Worm (Caenorhabditis elegans) whole organism, L1 larva: Measurements from ENCODE around the gene rgs-1.

Experiments
- Y116A8C.19 ChIP-seq: sonication (generic microtip); optimal IDR thresholded peaks from 2 replicates; lab custom pipeline; 2016; ENCODE audit warnings: missing compliant biosample characterization, missing genetic modification characterization, borderline replicate concordance
- aly-2 ChIP-seq: fragments of 150-350 bp; optimal IDR thresholded peaks from 2 replicates; lab custom pipeline; 2014; ENCODE audit warnings: missing biosample characterization, missing genetic modification characterization
- ceh-90 ChIP-seq: sonication (generic microtip); optimal IDR thresholded peaks from 2 replicates; lab custom pipeline; 2016; ENCODE audit warnings: missing genetic modification characterization, missing compliant biosample characterization
- fkh-4 ChIP-seq: sonication (generic microtip); optimal IDR thresholded peaks from 2 replicates; lab custom pipeline; 2016; ENCODE audit warnings: missing compliant biosample characterization, missing genetic modification characterization, borderline replicate concordance
- lin-15B ChIP-seq: fragments of 150-350 bp; sonication (generic microtip); optimal IDR thresholded peaks from 3 replicates; lab custom pipeline; 2014; ENCODE audit warnings: missing biosample characterization, missing genetic modification characterization
- lsy-2 ChIP-seq, 2 experiments: fragments of 150-350 bp; optimal IDR thresholded peaks; 2 replicates each; lab custom pipeline; 2014; ENCODE audit warnings: missing biosample characterization in 2 of 2, missing genetic modification characterization in 2 of 2
- mep-1 ChIP-seq: fragments of 150-350 bp; optimal IDR thresholded peaks from 2 replicates; lab custom pipeline; 2014; ENCODE audit warnings: missing biosample characterization, missing genetic modification characterization
- nhr-237 ChIP-seq: fragments of 150-350 bp; optimal IDR thresholded peaks from 2 replicates; lab custom pipeline; 2014; ENCODE audit warnings: missing biosample characterization, missing genetic modification characterization
- unc-86 ChIP-seq: sonication (generic microtip); optimal IDR thresholded peaks from 2 replicates; lab custom pipeline; 2016; ENCODE audit warnings: missing genetic modification characterization, missing compliant biosample characterization
- zip-4 ChIP-seq: fragments of 200-800 bp; sonication (Bioruptor generic); optimal IDR thresholded peaks from 2 replicates; lab custom pipeline; 2018; ENCODE audit warnings: mild to moderate bottlenecking, missing genetic modification characterization, moderate library complexity, missing compliant biosample characterization

ce11 chrIII:10056033-10056432, 39.7 kb upstream of the rgs-1 start, which contains the start of gene T16G12.10:
- no peak for TF ChIP-seq ceh-90 (tag; lab: Kevin White, UChicago)
- no peak for TF ChIP-seq nhr-237
- no peak for TF ChIP-seq lsy-2 (tag; optimal IDR thresholded peaks at IDR 0.05; lab: Kevin White, UChicago)
- TF ChIP-seq zip-4 (GFP tag; lab: Kevin White, UChicago): no peak
- no peak for TF ChIP-seq mep-1 (tag; lab: Kevin White, UChicago)
- TF ChIP-seq Y116A8C.19 (tag; lab: Kevin White, UChicago): no peak
- no peak for TF ChIP-seq unc-86 (tag; lab: Kevin White, UChicago)
- no peak for TF ChIP-seq aly-2 (tag; lab: Kevin White, UChicago)
- no peak for TF ChIP-seq fkh-4 (tag; lab: Kevin White, UChicago)
- no peak for TF ChIP-seq lin-15B
